Worm (Caenorhabditis elegans): ENCODE measurements around the gene H40L08.2.

Gene H40L08.2

ce11 chrX:15069242-15069641 is 8.3 kb downstream of the H40L08.2 start, which contains the start of gene mam-6:
Gene mam-6, minus strand, starts transcription at chrX:15069342.
- TF ChIP-seq ceh-82 (tag; optimal IDR thresholded peaks at IDR 0.05) (no peak), mml-1 (tag; optimal IDR thresholded peaks at IDR 0.05) (no peak), nfya-1 (tag; optimal IDR thresholded peaks at IDR 0.05; ENCODE audit: insufficient read depth) (no peak), lin-39 (tag; optimal IDR thresholded peaks at IDR 0.05) (no peak), nhr-43 (tag; optimal IDR thresholded peaks at IDR 0.05; ENCODE audit: poor library complexity, severe bottlenecking) (no peak), skn-1 (tag; optimal IDR thresholded peaks at IDR 0.05) (no peak), fos-1 (tag; optimal IDR thresholded peaks at IDR 0.05) (no peak), unc-39 (tag; optimal IDR thresholded peaks at IDR 0.05) (no peak), nhr-67 (tag; optimal IDR thresholded peaks at IDR 0.05) (no peak), elt-2 (tag; optimal IDR thresholded peaks at IDR 0.05) (no peak), ZK546.5 (tag; optimal IDR thresholded peaks at IDR 0.05) (no peak), fkh-10 (GFP tag; optimal IDR thresholded peaks at IDR 0.05) (no peak), egl-27 (tag; optimal IDR thresholded peaks at IDR 0.05) (no peak), jun-1 (tag; optimal IDR thresholded peaks at IDR 0.05) (no peak), nhr-23 (tag; optimal IDR thresholded peaks at IDR 0.05) (no peak), daf-12 (tag; optimal IDR thresholded peaks at IDR 0.05) (no peak), lsy-12 (tag; optimal IDR thresholded peaks at IDR 0.05) (no peak), pha-4 (tag; optimal IDR thresholded peaks at IDR 0.05) (no peak), mdl-1 (tag; optimal IDR thresholded peaks at IDR 0.05) (no peak), nhr-11 (tag; optimal IDR thresholded peaks at IDR 0.05) (no peak)

ce11 chrX:15060303-15060702 is 17.2 kb downstream of the H40L08.2 start, which contains the start of gene fbxa-96:
Gene fbxa-96, minus strand, starts transcription at chrX:15060403.
- TF ChIP-seq jun-1 (tag; optimal IDR thresholded peaks at IDR 0.05) (no peak), nhr-28 (tag; optimal IDR thresholded peaks at IDR 0.05) (no peak), ztf-4 (tag; optimal IDR thresholded peaks at IDR 0.05) (no peak), nhr-76 (tag; optimal IDR thresholded peaks at IDR 0.05) (no peak), ceh-82 (tag; optimal IDR thresholded peaks at IDR 0.05) (no peak), elt-2 (tag; optimal IDR thresholded peaks at IDR 0.05) (no peak), snpc-4 (tag; optimal IDR thresholded peaks at IDR 0.05) (no peak), lin-15B (tag; optimal IDR thresholded peaks at IDR 0.05) (no peak), ceh-16 (tag; optimal IDR thresholded peaks at IDR 0.05) (no peak), mml-1 (tag; optimal IDR thresholded peaks at IDR 0.05) (no peak), fos-1 (tag; optimal IDR thresholded peaks at IDR 0.05) (no peak), daf-12 (tag; optimal IDR thresholded peaks at IDR 0.05) (no peak), egl-5 (tag; optimal IDR thresholded peaks at IDR 0.05) (no peak), ztf-11 (tag; optimal IDR thresholded peaks at IDR 0.05) (no peak)

- TF ChIP-seq mdl-1 (tag; optimal IDR thresholded peaks at IDR 0.05) (no peak), nhr-11 (tag; optimal IDR thresholded peaks at IDR 0.05) (no peak), unc-62 (GFP tag; optimal IDR thresholded peaks at IDR 0.05) (no peak), daf-12 (tag; optimal IDR thresholded peaks at IDR 0.05) (no peak), lin-39 (tag; optimal IDR thresholded peaks at IDR 0.05) (no peak), ama-1 (optimal IDR thresholded peaks at IDR 0.05) (no peak), zag-1 (tag; optimal IDR thresholded peaks at IDR 0.05) (no peak), lsy-12 (tag; optimal IDR thresholded peaks at IDR 0.05) (no peak), jun-1 (tag; optimal IDR thresholded peaks at IDR 0.05) (no peak), nhr-77 (tag; optimal IDR thresholded peaks at IDR 0.05) (no peak)
Observed at ce11 chrX:15057900-15058299, 19.6 kb downstream of the H40L08.2 start.

- TF ChIP-seq ztf-4 (tag; optimal IDR thresholded peaks at IDR 0.05) = no peak
- no peak for TF ChIP-seq R02D3.7 (tag; optimal IDR thresholded peaks at IDR 0.05)
- no peak for TF ChIP-seq ceh-9 (tag; optimal IDR thresholded peaks at IDR 0.05)
- TF ChIP-seq elt-1 (tag; optimal IDR thresholded peaks at IDR 0.05) = no peak
- no peak for TF ChIP-seq elt-2 (tag; optimal IDR thresholded peaks at IDR 0.05)
- TF ChIP-seq nhr-77 (tag; optimal IDR thresholded peaks at IDR 0.05) = no peak
- no peak for TF ChIP-seq nhr-25 (tag; optimal IDR thresholded peaks at IDR 0.05)
- no peak for TF ChIP-seq tbx-2 (tag; optimal IDR thresholded peaks at IDR 0.05)
- no peak for TF ChIP-seq eor-1 (tag; optimal IDR thresholded peaks at IDR 0.05)
- no peak for TF ChIP-seq zag-1 (tag; optimal IDR thresholded peaks at IDR 0.05)
- no peak for TF ChIP-seq ztf-11 (tag; optimal IDR thresholded peaks at IDR 0.05)
- TF ChIP-seq aly-2 (tag; optimal IDR thresholded peaks at IDR 0.05) = no peak
- no peak for TF ChIP-seq snpc-4 (tag; optimal IDR thresholded peaks at IDR 0.05)
- no peak for TF ChIP-seq unc-62 (GFP tag; optimal IDR thresholded peaks at IDR 0.05)
- TF ChIP-seq nhr-28 (tag; optimal IDR thresholded peaks at IDR 0.05) = no peak
- TF ChIP-seq fkh-10 (GFP tag; optimal IDR thresholded peaks at IDR 0.05) = no peak
Observed at ce11 chrX:15056737-15057136, 20.8 kb downstream of the H40L08.2 start, which contains the start of gene H03G16.5. Gene H03G16.5, minus strand, starts transcription at chrX:15056837.
